Fruit fly (Drosophila melanogaster): ENCODE data around the gene bond.

- TF ChIP-seq OdsH (GFP tag; optimal IDR thresholded peaks at IDR 0.05): peak; percentile 9
- TF ChIP-seq psq (GFP tag; optimal IDR thresholded peaks at IDR 0.05): no peak
- no peak for TF ChIP-seq Sp1 (GFP tag; optimal IDR thresholded peaks at IDR 0.05)
Observed at dm6 chr3R:22526353-22526907, 24.1 kb upstream of the bond start.
